Fruit fly (Drosophila melanogaster) whole organism, embryonic: Measurements from ENCODE around the gene spirit.
A peak's percentile ranks its signal among the peaks of the same experiment; 100 is the strongest.

Source experiments
- Bdp1 ChIP-seq: fragments of 200-800 bp; sonication (Bioruptor generic); optimal IDR thresholded peaks from 3 replicates; lab custom pipeline; 2016; ENCODE audit warnings: missing biosample characterization, missing genetic modification characterization
- BtbVII ChIP-seq: fragments of 200-800 bp; sonication (Bioruptor generic); optimal IDR thresholded peaks from 3 replicates; lab custom pipeline; 2017; ENCODE audit warnings: missing biosample characterization, mild to moderate bottlenecking, missing genetic modification characterization
- Bteb2 ChIP-seq: fragments of 200-800 bp; sonication (Bioruptor generic); optimal IDR thresholded peaks from 2 replicates; lab custom pipeline; 2016; ENCODE audit warnings: missing biosample characterization, missing genetic modification characterization
- CG10209 ChIP-seq: fragments of 200-800 bp; sonication (Bioruptor generic); optimal IDR thresholded peaks from 3 replicates; lab custom pipeline; 2017; ENCODE audit warnings: missing biosample characterization, mild to moderate bottlenecking, missing genetic modification characterization, missing genetic modification reagents
- CG11085 ChIP-seq: fragments of 200-800 bp; sonication (Bioruptor generic); IDR thresholded peaks from 2 replicates; pipeline ENCODE4 v1.3.6; 2022; ENCODE audit warnings: missing biosample characterization, missing genetic modification characterization
- CG12744 ChIP-seq: fragments of 200-800 bp; sonication (Bioruptor generic); optimal IDR thresholded peaks from 2 replicates; lab custom pipeline; 2016; ENCODE audit warnings: missing biosample characterization, missing genetic modification characterization
- CG13775 ChIP-seq: fragments of 200-800 bp; sonication (Bioruptor generic); optimal IDR thresholded peaks from 3 replicates; lab custom pipeline; 2017; ENCODE audit warnings: missing biosample characterization, mild to moderate bottlenecking, missing genetic modification characterization
- CG14667 ChIP-seq: fragments of 200-800 bp; sonication (Bioruptor generic); IDR thresholded peaks from 2 replicates; pipeline ENCODE4 v1.3.6; 2022; ENCODE audit warnings: missing biosample characterization, missing genetic modification characterization
- CG14860 ChIP-seq: fragments of 200-800 bp; sonication (Bioruptor generic); IDR thresholded peaks from 3 replicates; pipeline ENCODE4 v1.3.6; 2022; ENCODE audit warnings: missing biosample characterization, missing genetic modification characterization; ENCODE audit not compliant: partially characterized antibody
- CG1647 ChIP-seq: fragments of 200-800 bp; sonication (Bioruptor generic); optimal IDR thresholded peaks from 3 replicates; lab custom pipeline; 2016; ENCODE audit warnings: missing biosample characterization, missing genetic modification characterization
- CG16815 ChIP-seq: fragments of 200-800 bp; sonication (Bioruptor generic); optimal IDR thresholded peaks from 3 replicates; lab custom pipeline; 2017; ENCODE audit warnings: missing biosample characterization, mild to moderate bottlenecking, missing genetic modification characterization
- CG1792 ChIP-seq: fragments of 200-800 bp; sonication (Bioruptor generic); optimal IDR thresholded peaks from 2 replicates; lab custom pipeline; 2016; ENCODE audit warnings: missing biosample characterization, missing genetic modification characterization
- CG18262 ChIP-seq: fragments of 200-800 bp; optimal IDR thresholded peaks from 3 replicates; lab custom pipeline; 2019; ENCODE audit warnings: missing biosample characterization, mild to moderate bottlenecking, missing genetic modification characterization, moderate library complexity
- CG2120 ChIP-seq: fragments of 200-800 bp; sonication (Bioruptor generic); optimal IDR thresholded peaks from 3 replicates; lab custom pipeline; 2016; ENCODE audit warnings: missing biosample characterization, missing genetic modification characterization
- CG2889 ChIP-seq: fragments of 200-800 bp; sonication (Bioruptor generic); IDR thresholded peaks from 3 replicates; pipeline ENCODE4 v1.3.6; 2022; ENCODE audit warnings: missing biosample characterization, missing genetic modification characterization
- CG4328 ChIP-seq: fragments of 200-800 bp; sonication (Bioruptor generic); optimal IDR thresholded peaks from 3 replicates; lab custom pipeline; 2017; ENCODE audit warnings: missing biosample characterization, missing genetic modification reagents, missing genetic modification characterization
- CG4617 ChIP-seq: fragments of 200-800 bp; sonication (Bioruptor generic); optimal IDR thresholded peaks from 3 replicates; lab custom pipeline; 2016; ENCODE audit warnings: missing biosample characterization, missing genetic modification characterization, borderline replicate concordance
- CG5953 ChIP-seq: fragments of 200-800 bp; sonication (Bioruptor generic); IDR thresholded peaks from 2 replicates; pipeline ENCODE4 v1.3.6; 2022; ENCODE audit warnings: missing biosample characterization, missing genetic modification characterization
- CG6254 ChIP-seq: fragments of 200-800 bp; sonication (Bioruptor generic); optimal IDR thresholded peaks from 3 replicates; lab custom pipeline; 2017; ENCODE audit warnings: mild to moderate bottlenecking, missing biosample characterization, missing genetic modification reagents, missing genetic modification characterization
- CG8089 ChIP-seq: fragments of 200-800 bp; sonication (Bioruptor generic); optimal IDR thresholded peaks from 3 replicates; lab custom pipeline; 2016; ENCODE audit warnings: missing biosample characterization, missing genetic modification characterization
- CG8281 ChIP-seq: fragments of 200-800 bp; sonication (Bioruptor generic); optimal IDR thresholded peaks from 2 replicates; lab custom pipeline; 2018; ENCODE audit warnings: missing biosample characterization, mild to moderate bottlenecking, missing genetic modification characterization, moderate library complexity
- CHES-1-like ChIP-seq: fragments of 200-800 bp; sonication (Bioruptor generic); optimal IDR thresholded peaks from 2 replicates; lab custom pipeline; 2016; ENCODE audit warnings: missing biosample characterization, missing genetic modification characterization
- CoRest ChIP-seq: fragments of 200-800 bp; sonication (Bioruptor generic); optimal IDR thresholded peaks from 3 replicates; lab custom pipeline; 2018; ENCODE audit warnings: missing biosample characterization, mild to moderate bottlenecking, missing genetic modification characterization, moderate library complexity
- Dad ChIP-seq: fragments of 200-800 bp; sonication (Bioruptor generic); optimal IDR thresholded peaks from 3 replicates; lab custom pipeline; 2016; ENCODE audit warnings: missing biosample characterization, missing genetic modification characterization
- Dref ChIP-seq: fragments of 200-800 bp; sonication (Bioruptor generic); IDR thresholded peaks from 2 replicates; pipeline ENCODE4 v1.3.6; 2022; ENCODE audit warnings: missing biosample characterization, missing genetic modification characterization
- E2f1 ChIP-seq: fragments of 200-800 bp; sonication (Bioruptor generic); IDR thresholded peaks from 2 replicates; pipeline ENCODE4 v1.3.6; 2022; ENCODE audit warnings: missing biosample characterization, missing genetic modification characterization
- H15 ChIP-seq: fragments of 200-800 bp; sonication (Bioruptor generic); IDR thresholded peaks from 3 replicates; pipeline ENCODE4 v1.3.6; 2022; ENCODE audit warnings: missing biosample characterization, missing genetic modification characterization
- HLHmδ ChIP-seq: fragments of 200-800 bp; sonication (Bioruptor generic); optimal IDR thresholded peaks from 2 replicates; lab custom pipeline; 2018; ENCODE audit warnings: missing biosample characterization, mild to moderate bottlenecking, missing genetic modification characterization, moderate library complexity
- HmgD ChIP-seq: fragments of 200-800 bp; sonication (Bioruptor generic); optimal IDR thresholded peaks from 3 replicates; lab custom pipeline; 2016; ENCODE audit warnings: missing biosample characterization, missing genetic modification characterization
- Hmr ChIP-seq: fragments of 200-800 bp; sonication (Bioruptor generic); optimal IDR thresholded peaks from 3 replicates; lab custom pipeline; 2017; ENCODE audit warnings: mild to moderate bottlenecking, missing biosample characterization, missing genetic modification reagents, missing genetic modification characterization
- Lhr ChIP-seq: fragments of 200-800 bp; sonication (Bioruptor generic); optimal IDR thresholded peaks from 3 replicates; lab custom pipeline; 2017; ENCODE audit warnings: mild to moderate bottlenecking, missing biosample characterization, missing genetic modification reagents, missing genetic modification characterization
- Lim3 ChIP-seq: fragments of 200-800 bp; sonication (Bioruptor generic); IDR thresholded peaks from 2 replicates; pipeline ENCODE4 v1.3.6; 2022; ENCODE audit warnings: missing biosample characterization, missing genetic modification characterization
- MTF-1 ChIP-seq: fragments of 200-800 bp; sonication (Bioruptor generic); optimal IDR thresholded peaks from 2 replicates; lab custom pipeline; 2018; ENCODE audit warnings: missing biosample characterization, mild to moderate bottlenecking, missing genetic modification characterization, borderline replicate concordance
- Mad ChIP-seq: fragments of 200-800 bp; sonication (Bioruptor generic); optimal IDR thresholded peaks from 2 replicates; lab custom pipeline; 2016; ENCODE audit warnings: missing biosample characterization, missing genetic modification characterization
- Meics ChIP-seq: fragments of 200-800 bp; sonication (Bioruptor generic); optimal IDR thresholded peaks from 2 replicates; lab custom pipeline; 2017; ENCODE audit warnings: missing biosample characterization, mild to moderate bottlenecking, missing genetic modification characterization
- NC2β ChIP-seq: fragments of 200-800 bp; sonication (Bioruptor generic); optimal IDR thresholded peaks from 2 replicates; lab custom pipeline; 2016; ENCODE audit warnings: missing biosample characterization, missing genetic modification characterization
- Side ChIP-seq: fragments of 200-800 bp; sonication (Bioruptor generic); optimal IDR thresholded peaks from 2 replicates; lab custom pipeline; 2016; ENCODE audit warnings: missing biosample characterization, missing genetic modification characterization
- Ssrp ChIP-seq: fragments of 200-800 bp; sonication (Bioruptor generic); optimal IDR thresholded peaks from 2 replicates; lab custom pipeline; 2018; ENCODE audit warnings: missing biosample characterization, mild to moderate bottlenecking, missing genetic modification characterization, moderate library complexity
- ac ChIP-seq: fragments of 200-800 bp; sonication (Bioruptor generic); optimal IDR thresholded peaks from 3 replicates; lab custom pipeline; 2017; ENCODE audit warnings: missing biosample characterization, mild to moderate bottlenecking, missing genetic modification characterization
- ap ChIP-seq: fragments of 200-800 bp; sonication (Bioruptor generic); IDR thresholded peaks from 2 replicates; pipeline ENCODE4 v1.3.6; 2022; ENCODE audit warnings: missing biosample characterization, missing genetic modification characterization
- ato ChIP-seq: fragments of 200-800 bp; sonication (Bioruptor generic); IDR thresholded peaks from 2 replicates; pipeline ENCODE4 v1.3.6; 2022; ENCODE audit warnings: missing biosample characterization, missing genetic modification characterization; ENCODE audit not compliant: partially characterized antibody
- gt ChIP-seq: fragments of 200-800 bp; sonication (Bioruptor generic); IDR thresholded peaks from 2 replicates; pipeline ENCODE4 v1.3.6; 2022; ENCODE audit warnings: missing biosample characterization, missing genetic modification characterization
- h ChIP-seq: fragments of >200 bp; optimal IDR thresholded peaks from 2 replicates; lab custom pipeline; 2017
- ind ChIP-seq: fragments of 200-800 bp; sonication (Bioruptor generic); optimal IDR thresholded peaks from 3 replicates; lab custom pipeline; 2016; ENCODE audit warnings: missing biosample characterization, missing genetic modification characterization
- lmd ChIP-seq: fragments of 200-800 bp; sonication (Bioruptor generic); IDR thresholded peaks from 2 replicates; pipeline ENCODE4 v1.3.6; 2022; ENCODE audit warnings: missing biosample characterization, missing genetic modification characterization
- luna ChIP-seq: fragments of 200-800 bp; sonication (Bioruptor generic); optimal IDR thresholded peaks from 2 replicates; lab custom pipeline; 2016; ENCODE audit warnings: missing biosample characterization, missing genetic modification characterization
- pita ChIP-seq: fragments of 200-800 bp; sonication (Bioruptor generic); optimal IDR thresholded peaks from 2 replicates; lab custom pipeline; 2017; ENCODE audit warnings: missing biosample characterization, mild to moderate bottlenecking, missing genetic modification characterization
- scrt ChIP-seq: fragments of 200-800 bp; sonication (Bioruptor generic); optimal IDR thresholded peaks from 2 replicates; lab custom pipeline; 2018; ENCODE audit warnings: missing biosample characterization, mild to moderate bottlenecking, missing genetic modification characterization, moderate library complexity
- tio ChIP-seq: fragments of 200-800 bp; sonication (Bioruptor generic); optimal IDR thresholded peaks from 2 replicates; lab custom pipeline; 2017; ENCODE audit warnings: missing biosample characterization, missing genetic modification characterization, inconsistent platforms
- tna ChIP-seq: fragments of 200-800 bp; sonication (Bioruptor generic); IDR thresholded peaks from 2 replicates; pipeline ENCODE4 v1.3.6; 2022; ENCODE audit warnings: missing biosample characterization, missing genetic modification characterization; ENCODE audit not compliant: partially characterized antibody

Gene spirit

dm6 chrX:8560087-8560999 lies 13.1 kb downstream of the spirit start, which contains the start of the genes CG12112 and Trf4-1 (continued):
- TF ChIP-seq CG12744 = no peak
- no peak for TF ChIP-seq CG6254 (GFP tag; lab: Kevin White, UChicago)
- TF ChIP-seq ap (GFP tag; lab: Robert Waterston, UW) = no peak
- TF ChIP-seq Lim3 (GFP tag; lab: Robert Waterston, UW) = no peak
- TF ChIP-seq NC2β (GFP tag; lab: Kevin White, UChicago) = peak; percentile 29
- peak; percentile 6 for TF ChIP-seq CG1647 (GFP tag; lab: Kevin White, UChicago)
- TF ChIP-seq CG13775 = no peak
- no peak for TF ChIP-seq tna
- TF ChIP-seq ac (GFP tag; lab: Kevin White, UChicago) = no peak
- peak; percentile 37 for TF ChIP-seq CoRest
- TF ChIP-seq CG16815 (GFP tag; lab: Kevin White, UChicago) = no peak
- TF ChIP-seq H15 = no peak
- TF ChIP-seq CG4328 (GFP tag; lab: Kevin White, UChicago) = no peak
- TF ChIP-seq Ssrp (tag; lab: Kevin White, UChicago) = no peak
- no peak for TF ChIP-seq CG18262 (tag; lab: Kevin White, UChicago)
- no peak for TF ChIP-seq CG11085
- TF ChIP-seq CG14860 (GFP tag; lab: Robert Waterston, UW) = peak; percentile 57; the same call in 2 of the 3 replicates
- TF ChIP-seq luna (GFP tag; lab: Kevin White, UChicago) = no peak
- peak; percentile 71 for TF ChIP-seq Lhr (GFP tag; lab: Kevin White, UChicago)
- TF ChIP-seq CG14667 (GFP tag; lab: Robert Waterston, UW) = no peak
- peak; percentile 48 for TF ChIP-seq HmgD
- no peak for TF ChIP-seq E2f1 (GFP tag; lab: Robert Waterston, UW)
- peak; percentile 1 for TF ChIP-seq tio (GFP tag; lab: Kevin White, UChicago)
- no peak for TF ChIP-seq CHES-1-like
- no peak for TF ChIP-seq lmd (GFP tag; lab: Robert Waterston, UW)
- TF ChIP-seq Mad (GFP tag; lab: Kevin White, UChicago) = no peak
- no peak for TF ChIP-seq Bteb2 (GFP tag; lab: Kevin White, UChicago)
- TF ChIP-seq Dref = peak; percentile 94
- no peak for TF ChIP-seq CG8281
- TF ChIP-seq pita = peak; percentile 80
- TF ChIP-seq ind (GFP tag; lab: Kevin White, UChicago) = no peak
- no peak for TF ChIP-seq gt (GFP tag; lab: Robert Waterston, UW)
- TF ChIP-seq CG1792 (GFP tag; lab: Kevin White, UChicago) = no peak
- no peak for TF ChIP-seq CG5953
- peak; percentile 49 for TF ChIP-seq Hmr
- TF ChIP-seq CG4617 = peak; percentile 50
- TF ChIP-seq CG2889 = no peak
- TF ChIP-seq CG10209 (GFP tag; lab: Kevin White, UChicago) = no peak
- no peak for TF ChIP-seq h (lab: Kevin White, UChicago)
- peak; percentile 4 for TF ChIP-seq Bdp1 (GFP tag; lab: Kevin White, UChicago)
- TF ChIP-seq CG2120 (GFP tag; lab: Kevin White, UChicago) = peak; percentile 45
- no peak for TF ChIP-seq CG8089
- no peak for TF ChIP-seq Meics (GFP tag; lab: Kevin White, UChicago)
- TF ChIP-seq Dad = no peak
- no peak for TF ChIP-seq scrt (GFP tag; lab: Kevin White, UChicago)
- no peak for TF ChIP-seq Side (GFP tag; lab: Kevin White, UChicago)
- peak; percentile 19 for TF ChIP-seq BtbVII (GFP tag; lab: Kevin White, UChicago)
- TF ChIP-seq HLHmδ (GFP tag; lab: Kevin White, UChicago) = no peak
- TF ChIP-seq ato = peak; percentile 50; the same call in 1 of the 2 replicates
- TF ChIP-seq MTF-1 (GFP tag; lab: Kevin White, UChicago) = no peak
